Worm (Caenorhabditis elegans): ENCODE results near the gene spin-4.

Gene spin-4

ce11 chrIII:12743515-12743914, 55.4 kb downstream of the spin-4 start:
- TF ChIP-seq him-1 (tag; optimal IDR thresholded peaks at IDR 0.05) (no peak), W03F9.2 (tag; optimal IDR thresholded peaks at IDR 0.05) (no peak), dao-5 (tag; optimal IDR thresholded peaks at IDR 0.05) (no peak)

- no peak for TF ChIP-seq him-1 (tag; optimal IDR thresholded peaks at IDR 0.05)
- TF ChIP-seq dao-5 (tag; optimal IDR thresholded peaks at IDR 0.05): no peak
- TF ChIP-seq W03F9.2 (tag; optimal IDR thresholded peaks at IDR 0.05): no peak
Measured at ce11 chrIII:12746369-12746855, 58.3 kb downstream of the spin-4 start, which contains the start of gene Y111B2A.21. Gene Y111B2A.21, plus strand, starts transcription at chrIII:12746419.

Measured in whole organism, L4/young adult.